Worm (Caenorhabditis elegans) whole organism, L4 larva: Measurements from ENCODE around the gene ZK1248.19.

Source experiments
- F10B5.3 ChIP-seq: sonication (generic microtip); optimal IDR thresholded peaks from 2 replicates; lab custom pipeline; 2016; ENCODE audit warnings: mild to moderate bottlenecking, missing genetic modification characterization, missing compliant biosample characterization
- F49E8.2 ChIP-seq: sonication (generic microtip); optimal IDR thresholded peaks from 2 replicates; lab custom pipeline; 2016; ENCODE audit warnings: missing compliant biosample characterization, mild to moderate bottlenecking, missing genetic modification characterization, borderline replicate concordance
- Y105C5A.15 ChIP-seq: fragments of 200-800 bp; sonication (Bioruptor generic); IDR thresholded peaks from 2 replicates; pipeline ENCODE4 v1.3.6; 2022; ENCODE audit warnings: missing genetic modification characterization, missing compliant biosample characterization
- Y48G9A.11 ChIP-seq: fragments of 200-800 bp; sonication (Bioruptor generic); IDR thresholded peaks from 2 replicates; pipeline ENCODE4 v1.3.6; 2022; ENCODE audit warnings: missing genetic modification reagents, missing genetic modification characterization, missing compliant biosample characterization
- Y75B8A.6 ChIP-seq: fragments of 200-800 bp; sonication (Bioruptor generic); IDR thresholded peaks from 2 replicates; pipeline ENCODE4 v1.3.6; 2022; ENCODE audit warnings: missing genetic modification reagents, missing genetic modification characterization, missing compliant biosample characterization
- ZK337.2 ChIP-seq: fragments of 200-800 bp; sonication (Bioruptor generic); IDR thresholded peaks from 2 replicates; pipeline ENCODE4 v1.3.6; 2022; ENCODE audit warnings: missing genetic modification reagents, missing genetic modification characterization, missing compliant biosample characterization
- ZK546.5 ChIP-seq, 2 experiments: sonication (generic microtip); optimal IDR thresholded peaks; 2 replicates each; lab custom pipeline; 2017; ENCODE audit warnings: missing biosample characterization in 2 of 2, missing genetic modification characterization in 2 of 2
- aha-1 ChIP-seq: fragments of 150-350 bp; peaks from one replicate; lab custom pipeline; 2014; ENCODE audit warnings: missing biosample characterization, missing genetic modification characterization
- aly-2 ChIP-seq: sonication (generic microtip); optimal IDR thresholded peaks from 2 replicates; lab custom pipeline; 2018; ENCODE audit warnings: missing biosample characterization, missing genetic modification characterization
- ama-1 ChIP-seq: fragments of 150-350 bp; optimal IDR thresholded peaks from 2 replicates; lab custom pipeline; 2014; ENCODE audit warnings: inconsistent platforms, mixed read lengths
- arid-1 ChIP-seq: fragments of 200-800 bp; sonication (Bioruptor generic); conservative IDR thresholded peaks from 2 replicates; pipeline ENCODE4 v1.3.6; 2022; ENCODE audit warnings: missing genetic modification reagents, missing genetic modification characterization, missing compliant biosample characterization
- attf-4 ChIP-seq: sonication (generic microtip); optimal IDR thresholded peaks from 3 replicates; lab custom pipeline; 2017; ENCODE audit warnings: missing biosample characterization, missing genetic modification characterization
- ceh-82 ChIP-seq: sonication (generic microtip); optimal IDR thresholded peaks from 2 replicates; lab custom pipeline; 2017; ENCODE audit warnings: missing biosample characterization, missing genetic modification characterization
- ctbp-1 ChIP-seq: fragments of 200-800 bp; sonication (Bioruptor generic); IDR thresholded peaks from 2 replicates; pipeline ENCODE4 v1.3.6; 2022; ENCODE audit warnings: missing genetic modification reagents, missing genetic modification characterization, missing compliant biosample characterization
- daf-12 ChIP-seq: fragments of 150-350 bp; optimal IDR thresholded peaks from 2 replicates; lab custom pipeline; 2014; ENCODE audit warnings: missing biosample characterization, missing genetic modification reagents, missing genetic modification characterization
- daf-16 ChIP-seq, 3 experiments: sonication (generic microtip); optimal IDR thresholded peaks; 2 replicates each; lab custom pipeline; 2016 to 2017; ENCODE audit warnings: missing genetic modification characterization in 3 of 3, missing genetic modification reagents in 3 of 3, mild to moderate bottlenecking in 2 of 3, missing compliant biosample characterization in 2 of 3, missing biosample characterization in 1 of 3, moderate library complexity in 1 of 3
- daf-8 ChIP-seq: fragments of 200-800 bp; sonication (Bioruptor generic); IDR thresholded peaks from 2 replicates; pipeline ENCODE4 v1.3.6; 2022; ENCODE audit warnings: missing genetic modification characterization, missing compliant biosample characterization
- dmd-9 ChIP-seq: fragments of 200-800 bp; sonication (Bioruptor generic); IDR thresholded peaks from 2 replicates; pipeline ENCODE4 v1.3.6; 2022; ENCODE audit warnings: missing genetic modification reagents, missing genetic modification characterization, missing compliant biosample characterization
- dpl-1 ChIP-seq: fragments of 150-350 bp; optimal IDR thresholded peaks from 2 replicates; lab custom pipeline; 2014; ENCODE audit warnings: missing biosample characterization, missing genetic modification reagents, missing genetic modification characterization
- fos-1 ChIP-seq: fragments of 150-350 bp; optimal IDR thresholded peaks from 2 replicates; lab custom pipeline; 2014; ENCODE audit warnings: missing biosample characterization, missing genetic modification characterization
- hif-1 ChIP-seq, 2 experiments: sonication (generic microtip); optimal IDR thresholded peaks; 2 replicates each; lab custom pipeline; 2016 to 2017; ENCODE audit warnings: missing compliant biosample characterization in 2 of 2, missing genetic modification characterization in 2 of 2, missing genetic modification reagents in 2 of 2, missing genotype in 2 of 2, mild to moderate bottlenecking in 1 of 2
- hlh-11 ChIP-seq: fragments of 200-800 bp; sonication (Bioruptor generic); optimal IDR thresholded peaks from 2 replicates; lab custom pipeline; 2018; ENCODE audit warnings: mild to moderate bottlenecking, missing genetic modification characterization, missing compliant biosample characterization
- lim-7 ChIP-seq: fragments of 200-800 bp; sonication (Bioruptor generic); IDR thresholded peaks from 2 replicates; pipeline ENCODE4 v1.3.6; 2022; ENCODE audit warnings: missing genetic modification characterization, missing compliant biosample characterization
- lin-1 ChIP-seq: fragments of 200-800 bp; sonication (Bioruptor generic); IDR thresholded peaks from 2 replicates; pipeline ENCODE4 v1.3.6; 2022; ENCODE audit warnings: missing genetic modification reagents, missing genetic modification characterization, missing compliant biosample characterization
- lin-15B ChIP-seq: fragments of 150-350 bp; sonication (generic microtip); optimal IDR thresholded peaks from 3 replicates; lab custom pipeline; 2014; ENCODE audit warnings: missing biosample characterization, missing genetic modification characterization
- lin-29 ChIP-seq: fragments of 200-800 bp; sonication (Bioruptor generic); IDR thresholded peaks from 2 replicates; pipeline ENCODE4 v1.3.6; 2022; ENCODE audit warnings: missing genetic modification reagents, missing genetic modification characterization, missing compliant biosample characterization
- lin-38 ChIP-seq: fragments of 200-800 bp; sonication (Bioruptor generic); IDR thresholded peaks from 2 replicates; pipeline ENCODE4 v1.3.6; 2022; ENCODE audit warnings: missing genetic modification reagents, missing genetic modification characterization, missing compliant biosample characterization
- lir-3 ChIP-seq: sonication (generic microtip); optimal IDR thresholded peaks from 2 replicates; lab custom pipeline; 2016; ENCODE audit warnings: mild to moderate bottlenecking, missing genetic modification characterization, missing compliant biosample characterization
- lsy-2 ChIP-seq, 2 experiments: fragments of 150-350 bp in 1 of 2; sonication (generic microtip) in 1 of 2; optimal IDR thresholded peaks; 2 replicates each; lab custom pipeline; 2014 to 2017; ENCODE audit warnings: missing biosample characterization in 2 of 2, missing genetic modification characterization in 2 of 2
- mes-2 ChIP-seq: sonication (generic microtip); optimal IDR thresholded peaks from 2 replicates; lab custom pipeline; 2016; ENCODE audit warnings: missing genotype, mild to moderate bottlenecking, missing genetic modification characterization, missing compliant biosample characterization; ENCODE audit not compliant: poor library complexity, severe bottlenecking
- nhr-111 ChIP-seq: fragments of 200-800 bp; sonication (Bioruptor generic); optimal IDR thresholded peaks from 2 replicates; lab custom pipeline; 2018; ENCODE audit warnings: mild to moderate bottlenecking, missing genetic modification characterization, missing compliant biosample characterization
- nhr-28 ChIP-seq: fragments of 150-350 bp; optimal IDR thresholded peaks from 2 replicates; lab custom pipeline; 2014; ENCODE audit warnings: missing biosample characterization, missing genetic modification characterization
- nhr-48 ChIP-seq: sonication (generic microtip); optimal IDR thresholded peaks from 2 replicates; lab custom pipeline; 2016; ENCODE audit warnings: mild to moderate bottlenecking, missing genetic modification characterization, missing compliant biosample characterization
- rbr-2 ChIP-seq: sonication (generic microtip); optimal IDR thresholded peaks from 2 replicates; lab custom pipeline; 2016; ENCODE audit warnings: missing genotype, missing genetic modification characterization, missing compliant biosample characterization
- saeg-2 ChIP-seq: fragments of 200-800 bp; sonication (Bioruptor generic); IDR thresholded peaks from 2 replicates; pipeline ENCODE4 v1.3.6; 2022; ENCODE audit warnings: missing genetic modification reagents, missing genetic modification characterization, missing compliant biosample characterization
- snpc-1.2 ChIP-seq: fragments of 200-800 bp; sonication (Bioruptor generic); IDR thresholded peaks from 2 replicates; pipeline ENCODE4 v1.3.6; 2022; ENCODE audit warnings: missing genetic modification reagents, missing genetic modification characterization, missing compliant biosample characterization
- tag-97 ChIP-seq: fragments of 200-800 bp; sonication (Bioruptor generic); IDR thresholded peaks from 2 replicates; pipeline ENCODE4 v1.3.6; 2022; ENCODE audit warnings: missing genetic modification characterization, missing compliant biosample characterization
- tra-1 ChIP-seq: fragments of 200-800 bp; sonication (Bioruptor generic); IDR thresholded peaks from 2 replicates; pipeline ENCODE4 v1.3.6; 2022; ENCODE audit warnings: missing genetic modification reagents, missing genetic modification characterization, missing compliant biosample characterization
- unc-62 ChIP-seq, 3 experiments: fragments of 150-350 bp in 1 of 3; sonication (generic microtip); optimal IDR thresholded peaks in 2 of 3; peaks in 1 of 3; 1 replicate in 1 of 3; 2 replicates in 2 of 3; lab custom pipeline; 2014 to 2017; ENCODE audit warnings: missing biosample characterization in 3 of 3, missing genetic modification characterization in 3 of 3, missing genetic modification reagents in 3 of 3, missing genotype in 1 of 3
- vab-7 ChIP-seq: fragments of 200-800 bp; sonication (Bioruptor generic); IDR thresholded peaks from 2 replicates; pipeline ENCODE4 v1.3.6; 2022; ENCODE audit warnings: missing genetic modification reagents, missing genetic modification characterization, missing compliant biosample characterization
- zfp-2 ChIP-seq: sonication (generic microtip); optimal IDR thresholded peaks from 2 replicates; lab custom pipeline; 2016; ENCODE audit warnings: mild to moderate bottlenecking, missing genetic modification characterization, missing compliant biosample characterization

The ZK1248.19 gene

ce11 chrII:5829940-5830424 lies 9.2 kb downstream of the ZK1248.19 start, which contains the start of gene col-74 (continued):
- TF ChIP-seq hlh-11 (tag; lab: Kevin White, UChicago) (peak; percentile 42), daf-16 (GFP tag; optimal IDR thresholded peaks at IDR 0.05; lab: Kevin White, UChicago) (no peak), daf-16 (tag; optimal IDR thresholded peaks at IDR 0.05; lab: Kevin White, UChicago) (peak; percentile 60), lin-15B (tag; lab: Kevin White, UChicago) (no peak), tra-1 (no peak)
- TF ChIP-seq, all 104 proteins: peak for 5

ce11 chrII:5828486-5828885 lies 10.7 kb downstream of the ZK1248.19 start, which contains the start of gene ZK1248.11:
Gene ZK1248.11 (minus strand): TSS chrII:5828586.
- no peak for TF ChIP-seq vab-7 (GFP tag; lab: Robert Waterston, UW)
- TF ChIP-seq lsy-2 (tag; optimal IDR thresholded peaks at IDR 0.05; lab: Kevin White, UChicago) = no peak

DNA sequence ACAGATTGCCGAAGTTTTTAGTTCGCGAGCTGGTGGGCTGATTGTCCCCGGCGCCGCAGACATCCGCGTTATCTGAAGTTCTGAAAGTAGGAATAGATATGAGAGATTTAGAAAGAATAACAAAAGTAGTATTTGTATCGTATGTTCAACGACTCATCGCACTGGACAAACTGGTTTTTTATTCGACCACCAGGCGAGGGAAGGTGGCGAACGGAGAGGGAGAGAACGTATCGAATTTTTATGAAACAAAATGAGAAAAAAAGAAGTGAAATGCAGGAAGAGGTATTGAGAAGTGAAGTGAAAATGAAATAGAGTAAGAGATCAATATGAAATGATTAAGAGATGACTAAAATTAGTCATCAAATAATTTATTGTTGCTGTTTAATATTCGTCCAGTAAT lies 11.8 kb downstream of the ZK1248.19 start, which contains the start of gene tbc-2:
Gene tbc-2, minus strand, starts transcription at position 80 of the 400 bp plus-strand sequence.
- TF ChIP-seq unc-62 (GFP tag; optimal IDR thresholded peaks at IDR 0.05 in 1 of 2; lab: Kevin White, UChicago) (peak in 1 of 2 experiments; percentile 51), unc-62 (tag; optimal IDR thresholded peaks at IDR 0.05; lab: Kevin White, UChicago) (no peak), saeg-2 (GFP tag; lab: Robert Waterston, UW) (no peak), arid-1 (GFP tag; lab: Robert Waterston, UW) (no peak), nhr-28 (tag; lab: Kevin White, UChicago) (peak; percentile 36)
- TF ChIP-seq, all 104 proteins: peak for 2

ce11 chrII:5820282-5820762 lies 18.9 kb downstream of the ZK1248.19 start, which contains the start of gene ehs-1:
Gene ehs-1 (plus strand): TSS chrII:5820712.
- no peak for TF ChIP-seq daf-8 (GFP tag; lab: Robert Waterston, UW)
- TF ChIP-seq ZK546.5 (tag; optimal IDR thresholded peaks at IDR 0.05; lab: Kevin White, UChicago) = no peak
- TF ChIP-seq lin-1 (GFP tag; lab: Robert Waterston, UW) = no peak
- TF ChIP-seq lin-29 (GFP tag; lab: Robert Waterston, UW) = no peak
- no peak for TF ChIP-seq attf-4
- TF ChIP-seq F10B5.3 (tag; lab: Kevin White, UChicago) = no peak
- peak; percentile 2 for TF ChIP-seq dpl-1 (GFP tag; lab: Kevin White, UChicago)
- TF ChIP-seq ceh-82 = no peak
- no peak for TF ChIP-seq lim-7
- no peak for TF ChIP-seq daf-16 (GFP tag; optimal IDR thresholded peaks at IDR 0.05; lab: Kevin White, UChicago)
- no peak for TF ChIP-seq daf-16 (tag; optimal IDR thresholded peaks at IDR 0.05; lab: Kevin White, UChicago)
- TF ChIP-seq lsy-2 (tag; optimal IDR thresholded peaks at IDR 0.05; lab: Kevin White, UChicago) = peak in 1 of 2 experiments; percentile 19
- TF ChIP-seq aly-2 = no peak
- no peak for TF ChIP-seq Y105C5A.15 (GFP tag; lab: Robert Waterston, UW)
- TF ChIP-seq tag-97 (GFP tag; lab: Robert Waterston, UW) = no peak
- 0 out of 2 replicates have a peak, but pooled peaks have one; percentile 10 for TF ChIP-seq ctbp-1
- no peak for TF ChIP-seq arid-1 (GFP tag; lab: Robert Waterston, UW)
- no peak for TF ChIP-seq lir-3 (tag; lab: Kevin White, UChicago)
- TF ChIP-seq Y75B8A.6 (GFP tag; lab: Robert Waterston, UW) = no peak
- TF ChIP-seq F49E8.2 = no peak
- no peak for TF ChIP-seq Y48G9A.11 (GFP tag; lab: Robert Waterston, UW)
- no peak for TF ChIP-seq ZK337.2 (GFP tag; lab: Robert Waterston, UW)
- TF ChIP-seq daf-12 (tag; lab: Kevin White, UChicago) = no peak
- TF ChIP-seq lin-38 (GFP tag; lab: Robert Waterston, UW) = no peak
- TF ChIP-seq, all 104 proteins: peak for 3

DNA sequence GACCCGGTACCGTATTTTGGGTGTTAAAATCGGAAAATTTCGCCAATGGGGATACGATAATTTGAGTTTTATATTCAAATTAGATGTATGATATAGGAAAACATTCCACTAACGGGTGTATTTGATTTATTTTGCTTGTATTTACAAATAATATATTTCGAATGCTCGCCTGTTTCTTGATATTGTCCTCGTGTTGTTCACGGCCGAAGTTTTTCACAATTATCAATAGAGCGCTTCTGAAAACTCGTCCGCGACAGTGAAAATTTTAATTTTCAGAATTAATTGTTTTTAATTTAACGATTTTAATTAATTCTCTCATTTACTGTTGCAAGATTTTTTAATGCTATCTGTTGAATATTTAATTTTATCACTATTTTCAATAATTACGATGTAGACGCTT lies 19.6 kb downstream of the ZK1248.19 start:
- no peak for TF ChIP-seq lsy-2 (tag; optimal IDR thresholded peaks at IDR 0.05; lab: Kevin White, UChicago)
- TF ChIP-seq ama-1 (lab: Kevin White, UChicago) = no peak
- 0 out of 2 replicates have a peak, but pooled peaks have one; percentile 40 for TF ChIP-seq dmd-9 (GFP tag; lab: Robert Waterston, UW)
- TF ChIP-seq zfp-2 (tag; lab: Kevin White, UChicago) = no peak
- no peak for TF ChIP-seq Y75B8A.6 (GFP tag; lab: Robert Waterston, UW)
- no peak for TF ChIP-seq fos-1 (tag; lab: Kevin White, UChicago)
- 0 out of 2 replicates have a peak, but pooled peaks have one; percentile 62 for TF ChIP-seq ZK337.2 (GFP tag; lab: Robert Waterston, UW)
- TF ChIP-seq tra-1 = 0 out of 2 replicates have a peak, but pooled peaks have one; percentile 21
- TF ChIP-seq aha-1 = peak; percentile 30
- TF ChIP-seq nhr-111 (GFP tag; lab: Kevin White, UChicago) = no peak
- TF ChIP-seq snpc-1.2 (GFP tag; lab: Robert Waterston, UW) = 0 out of 2 replicates have a peak, but pooled peaks have one; percentile 9
- TF ChIP-seq nhr-48 (tag; lab: Kevin White, UChicago) = no peak
- peak; percentile 97 for TF ChIP-seq mes-2 (tag; lab: Kevin White, UChicago)
- TF ChIP-seq tag-97 (GFP tag; lab: Robert Waterston, UW) = no peak
- peak in 1 of 2 experiments; percentile 54 for TF ChIP-seq hif-1 (tag; optimal IDR thresholded peaks at IDR 0.05; lab: Kevin White, UChicago)
- no peak for TF ChIP-seq rbr-2
